ENCODE assay signal across 1 fruit fly cellular context in the genomic region with DNA sequence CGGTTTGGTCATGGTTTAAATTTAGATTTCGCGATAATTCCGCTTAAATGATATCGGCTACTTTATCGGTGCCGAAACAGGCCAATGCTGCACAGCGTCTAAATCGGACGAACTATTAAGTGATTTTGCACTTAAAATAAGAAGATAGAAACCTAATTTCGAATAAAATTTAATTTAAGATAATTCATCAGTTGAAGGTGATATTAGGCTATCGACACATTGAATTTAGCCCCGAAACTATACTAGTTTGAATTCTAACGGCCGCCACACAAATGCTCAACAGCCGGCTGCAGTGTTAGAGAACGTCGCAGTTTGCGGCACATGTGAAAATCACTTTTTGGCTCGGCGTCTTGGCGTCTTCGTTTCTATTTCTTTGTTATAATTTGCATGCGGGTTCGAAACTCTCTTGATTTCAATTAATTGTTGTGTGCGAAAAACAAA.
TF ChIP-seq lines count a peak whose summit lies in the region.

Gene sle, plus strand, starts transcription at position 293 of the 441 bp plus-strand sequence.

TF ChIP-seq in whole organism, embryonic, 481 proteins besides CTCF, POLR2A, EP300 and RAD21 (continued from another document and continues in another):
- TF ChIP-seq pnt (GFP tag; optimal IDR thresholded peaks at IDR 0.05; lab: Kevin White, UChicago), result no peak
- peak; percentile 41 for TF ChIP-seq CG4617 (GFP tag; optimal IDR thresholded peaks at IDR 0.05; lab: Kevin White, UChicago; ENCODE audit: borderline replicate concordance)
- TF ChIP-seq sc (optimal IDR thresholded peaks at IDR 0.05; lab: Kevin White, UChicago), result no peak
- no peak for TF ChIP-seq sc (GFP tag; optimal IDR thresholded peaks at IDR 0.05; lab: Kevin White, UChicago)
- peak; percentile 65 for TF ChIP-seq CG3847 (GFP tag; IDR thresholded peaks at IDR 0.05; lab: Robert Waterston, UW)
- no peak for TF ChIP-seq Abd-B (GFP tag; optimal IDR thresholded peaks at IDR 0.05; lab: Kevin White, UChicago)
- TF ChIP-seq Optix (GFP tag; IDR thresholded peaks at IDR 0.05; lab: Robert Waterston, UW), result no peak
- no peak for TF ChIP-seq danr (GFP tag; IDR thresholded peaks at IDR 0.05; lab: Robert Waterston, UW)
- TF ChIP-seq ems (GFP tag; optimal IDR thresholded peaks at IDR 0.05; lab: Kevin White, UChicago), result peak; percentile 72
- no peak for TF ChIP-seq CG7357 (GFP tag; IDR thresholded peaks at IDR 0.05; lab: Robert Waterston, UW)
- no peak for TF ChIP-seq CG15479 (GFP tag; optimal IDR thresholded peaks at IDR 0.05; lab: Kevin White, UChicago)
- no peak for TF ChIP-seq CG11696 (GFP tag; IDR thresholded peaks at IDR 0.05; lab: Robert Waterston, UW)
- no peak for TF ChIP-seq CG18262 (tag; optimal IDR thresholded peaks at IDR 0.05; lab: Kevin White, UChicago)
- no peak for TF ChIP-seq bigmax (GFP tag; optimal IDR thresholded peaks at IDR 0.05; lab: Kevin White, UChicago)
- peak; percentile 77 for TF ChIP-seq CG14710 (tag; optimal IDR thresholded peaks at IDR 0.05; lab: Kevin White, UChicago)
- TF ChIP-seq CG4424 (GFP tag; optimal IDR thresholded peaks at IDR 0.05; lab: Kevin White, UChicago), result peak; percentile 59
- TF ChIP-seq sd (tag; optimal IDR thresholded peaks at IDR 0.05; lab: Kevin White, UChicago), result no peak
- TF ChIP-seq Med (GFP tag; lab: Kevin White, UChicago), result peak; percentile 96
- peak; percentile 53 for TF ChIP-seq grau (tag; optimal IDR thresholded peaks at IDR 0.05; lab: Kevin White, UChicago)
- TF ChIP-seq Rfx (GFP tag; IDR thresholded peaks at IDR 0.05; lab: Robert Waterston, UW), result peak; percentile 84; the same call in 1 of the 2 replicates
- peak; percentile 46 for TF ChIP-seq scrt (GFP tag; optimal IDR thresholded peaks at IDR 0.05; lab: Kevin White, UChicago)
- TF ChIP-seq Usf (GFP tag; optimal IDR thresholded peaks at IDR 0.05; lab: Kevin White, UChicago), result no peak
- no peak for TF ChIP-seq ham (GFP tag; IDR thresholded peaks at IDR 0.05; lab: Robert Waterston, UW)
- TF ChIP-seq crp (GFP tag; optimal IDR thresholded peaks at IDR 0.05; lab: Kevin White, UChicago), result peak in 1 of 2 experiments; percentile 65
- TF ChIP-seq Hand (GFP tag; optimal IDR thresholded peaks at IDR 0.05; lab: Kevin White, UChicago), result no peak
- TF ChIP-seq CG12155 (GFP tag; optimal IDR thresholded peaks at IDR 0.05; lab: Kevin White, UChicago), result peak; percentile 76
- peak; percentile 14 for TF ChIP-seq Atf-2 (GFP tag; optimal IDR thresholded peaks at IDR 0.05; lab: Kevin White, UChicago)
- TF ChIP-seq Fer3 (tag; optimal IDR thresholded peaks at IDR 0.05; lab: Kevin White, UChicago), result peak; percentile 50
- TF ChIP-seq dpn (GFP tag; optimal IDR thresholded peaks at IDR 0.05; lab: Kevin White, UChicago), result peak; percentile 59 to 73
- TF ChIP-seq E2f1 (GFP tag; IDR thresholded peaks at IDR 0.05; lab: Robert Waterston, UW), result peak; percentile 38; the same call in 1 of the 2 replicates
- TF ChIP-seq zen (tag; optimal IDR thresholded peaks at IDR 0.05; lab: Kevin White, UChicago), result peak; percentile 64
- TF ChIP-seq shn (GFP tag; optimal IDR thresholded peaks at IDR 0.05; lab: Kevin White, UChicago), result peak; percentile 38
- TF ChIP-seq Six4 (GFP tag; optimal IDR thresholded peaks at IDR 0.05; lab: Kevin White, UChicago), result peak; percentile 9
- TF ChIP-seq Lpt (GFP tag; optimal IDR thresholded peaks at IDR 0.05; lab: Kevin White, UChicago), result no peak
- TF ChIP-seq CG14014 (GFP tag; IDR thresholded peaks at IDR 0.05; lab: Robert Waterston, UW), result no peak
- no peak for TF ChIP-seq br (optimal IDR thresholded peaks at IDR 0.05; lab: Kevin White, UChicago)
- peak; percentile 33 for TF ChIP-seq CG33557 (GFP tag; optimal IDR thresholded peaks at IDR 0.05; lab: Kevin White, UChicago)
- TF ChIP-seq zfh1 (GFP tag; IDR thresholded peaks at IDR 0.05; lab: Robert Waterston, UW), result peak; percentile 50; the same call in 1 of the 3 replicates
- TF ChIP-seq Camta (GFP tag; optimal IDR thresholded peaks at IDR 0.05; lab: Kevin White, UChicago), result peak; percentile 51
- no peak for TF ChIP-seq CG8290 (GFP tag; optimal IDR thresholded peaks at IDR 0.05; lab: Kevin White, UChicago)
- TF ChIP-seq CG8290 (tag; optimal IDR thresholded peaks at IDR 0.05; lab: Kevin White, UChicago), result no peak
- TF ChIP-seq jigr1 (GFP tag; IDR thresholded peaks at IDR 0.05; lab: Robert Waterston, UW), result no peak
- no peak for TF ChIP-seq Nf-YA (GFP tag; IDR thresholded peaks at IDR 0.05; lab: Robert Waterston, UW)
- TF ChIP-seq Dip2 (GFP tag; IDR thresholded peaks at IDR 0.05; lab: Robert Waterston, UW), result no peak
- peak; percentile 69 for TF ChIP-seq CG34376 (GFP tag; optimal IDR thresholded peaks at IDR 0.05; lab: Kevin White, UChicago)
- TF ChIP-seq dmrt99B (tag; optimal IDR thresholded peaks at IDR 0.05; lab: Kevin White, UChicago), result no peak
- TF ChIP-seq aop (GFP tag; IDR thresholded peaks at IDR 0.05; lab: Robert Waterston, UW), result no peak
- TF ChIP-seq CG43689 (GFP tag; IDR thresholded peaks at IDR 0.05; lab: Robert Waterston, UW), result no peak
- TF ChIP-seq lmd (GFP tag; IDR thresholded peaks at IDR 0.05; lab: Robert Waterston, UW), result peak; percentile 17; the same call in 1 of the 2 replicates
- TF ChIP-seq z (GFP tag; IDR thresholded peaks at IDR 0.05; lab: Robert Waterston, UW), result no peak
- no peak for TF ChIP-seq crol (GFP tag; IDR thresholded peaks at IDR 0.05; lab: Robert Waterston, UW)
- no peak for TF ChIP-seq PHDP (tag; optimal IDR thresholded peaks at IDR 0.05; lab: Kevin White, UChicago)
- no peak for TF ChIP-seq eve (GFP tag; optimal IDR thresholded peaks at IDR 0.05; lab: Kevin White, UChicago)
- peak; percentile 33 for TF ChIP-seq dmrt11E (tag; optimal IDR thresholded peaks at IDR 0.05; lab: Kevin White, UChicago)
- peak; percentile 93 for TF ChIP-seq Sin3A (optimal IDR thresholded peaks at IDR 0.05; lab: Kevin White, UChicago)
- no peak for TF ChIP-seq ttk (GFP tag; IDR thresholded peaks at IDR 0.05; lab: Robert Waterston, UW)
- no peak for TF ChIP-seq CG31388 (GFP tag; optimal IDR thresholded peaks at IDR 0.05; lab: Kevin White, UChicago)
- TF ChIP-seq CG10274 (GFP tag; optimal IDR thresholded peaks at IDR 0.05; lab: Kevin White, UChicago), result no peak
- TF ChIP-seq CG13775 (GFP tag; optimal IDR thresholded peaks at IDR 0.05; lab: Kevin White, UChicago), result peak; percentile 47
- TF ChIP-seq CG15696 (tag; optimal IDR thresholded peaks at IDR 0.05; lab: Kevin White, UChicago), result no peak
- TF ChIP-seq TFAM (GFP tag; optimal IDR thresholded peaks at IDR 0.05; lab: Kevin White, UChicago), result no peak
- TF ChIP-seq Neu2 (GFP tag; optimal IDR thresholded peaks at IDR 0.05; lab: Kevin White, UChicago; ENCODE audit: borderline replicate concordance), result peak; percentile 92
- no peak for TF ChIP-seq odd (GFP tag; optimal IDR thresholded peaks at IDR 0.05; lab: Kevin White, UChicago)
- no peak for TF ChIP-seq fd102C (GFP tag; optimal IDR thresholded peaks at IDR 0.05; lab: Kevin White, UChicago)
- peak; percentile 29 for TF ChIP-seq CG6683 (GFP tag; optimal IDR thresholded peaks at IDR 0.05; lab: Kevin White, UChicago)
- no peak for TF ChIP-seq CG12391 (tag; optimal IDR thresholded peaks at IDR 0.05; lab: Kevin White, UChicago)
- TF ChIP-seq H15 (GFP tag; IDR thresholded peaks at IDR 0.05; lab: Robert Waterston, UW), result no peak
- peak; percentile 93 for TF ChIP-seq CG3995 (GFP tag; optimal IDR thresholded peaks at IDR 0.05; lab: Kevin White, UChicago)
- no peak for TF ChIP-seq gem (tag; optimal IDR thresholded peaks at IDR 0.05; lab: Kevin White, UChicago)
- TF ChIP-seq ewg (GFP tag; optimal IDR thresholded peaks at IDR 0.05; lab: Kevin White, UChicago), result no peak
- TF ChIP-seq MBD-R2 (GFP tag; IDR thresholded peaks at IDR 0.05; lab: Robert Waterston, UW), result peak; percentile 67
- peak; percentile 94 for TF ChIP-seq Ets65A (GFP tag; lab: Kevin White, UChicago)
- TF ChIP-seq ind (GFP tag; optimal IDR thresholded peaks at IDR 0.05; lab: Kevin White, UChicago), result peak; percentile 64
- TF ChIP-seq CG31441 (GFP tag; IDR thresholded peaks at IDR 0.05; lab: Robert Waterston, UW), result no peak
- no peak for TF ChIP-seq D19A (tag; optimal IDR thresholded peaks at IDR 0.05; lab: Kevin White, UChicago)
- no peak for TF ChIP-seq esg (GFP tag; conservative IDR thresholded peaks at IDR 0.05; lab: Robert Waterston, UW)
- peak; percentile 62 for TF ChIP-seq sug (tag; optimal IDR thresholded peaks at IDR 0.05; lab: Kevin White, UChicago)
- no peak for TF ChIP-seq CG1603 (tag; optimal IDR thresholded peaks at IDR 0.05; lab: Kevin White, UChicago)
- TF ChIP-seq Dip3 (GFP tag; optimal IDR thresholded peaks at IDR 0.05; lab: Kevin White, UChicago), result peak; percentile 70
- no peak for TF ChIP-seq chinmo (GFP tag; IDR thresholded peaks at IDR 0.05; lab: Robert Waterston, UW; ENCODE audit: partially characterized antibody)
- no peak for TF ChIP-seq oc (tag; optimal IDR thresholded peaks at IDR 0.05; lab: Kevin White, UChicago)
- TF ChIP-seq rib (GFP tag; IDR thresholded peaks at IDR 0.05; lab: Robert Waterston, UW), result 0 out of 2 replicates have a peak, but pooled peaks have one; percentile 39
- TF ChIP-seq tin (GFP tag; optimal IDR thresholded peaks at IDR 0.05; lab: Kevin White, UChicago), result peak; percentile 54
- TF ChIP-seq sima (GFP tag; optimal IDR thresholded peaks at IDR 0.05; lab: Kevin White, UChicago), result peak; percentile 5
- no peak for TF ChIP-seq Fer2 (tag; optimal IDR thresholded peaks at IDR 0.05; lab: Kevin White, UChicago)
- peak; percentile 47; the same call in 1 of the 2 replicates for TF ChIP-seq slbo (GFP tag; IDR thresholded peaks at IDR 0.05; lab: Robert Waterston, UW)
- no peak for TF ChIP-seq Nf-YB (GFP tag; optimal IDR thresholded peaks at IDR 0.05; lab: Kevin White, UChicago)
- peak; percentile 26 for TF ChIP-seq Chrac-16 (GFP tag; optimal IDR thresholded peaks at IDR 0.05; lab: Kevin White, UChicago)
- TF ChIP-seq Opbp (GFP tag; IDR thresholded peaks at IDR 0.05; lab: Robert Waterston, UW; ENCODE audit: partially characterized antibody), result peak; percentile 49; the same call in 2 of the 3 replicates
- TF ChIP-seq Tbp (GFP tag; optimal IDR thresholded peaks at IDR 0.05; lab: Kevin White, UChicago), result no peak
- no peak for TF ChIP-seq MTF-1 (GFP tag; optimal IDR thresholded peaks at IDR 0.05; lab: Kevin White, UChicago; ENCODE audit: borderline replicate concordance)
- peak; percentile 95 for TF ChIP-seq CG2116 (GFP tag; optimal IDR thresholded peaks at IDR 0.05; lab: Kevin White, UChicago)
- peak; percentile 86 for TF ChIP-seq Max (GFP tag; optimal IDR thresholded peaks at IDR 0.05; lab: Kevin White, UChicago)
- no peak for TF ChIP-seq Taf1 (GFP tag; IDR thresholded peaks at IDR 0.05; lab: Robert Waterston, UW)
- peak; percentile 51 for TF ChIP-seq CG17829 (tag; optimal IDR thresholded peaks at IDR 0.05; lab: Kevin White, UChicago)
- TF ChIP-seq cg (GFP tag; optimal IDR thresholded peaks at IDR 0.05; lab: Kevin White, UChicago), result no peak
- TF ChIP-seq maf-S (GFP tag; optimal IDR thresholded peaks at IDR 0.05; lab: Kevin White, UChicago), result peak; percentile 50
- TF ChIP-seq CG13894 (tag; optimal IDR thresholded peaks at IDR 0.05; lab: Kevin White, UChicago), result no peak
- TF ChIP-seq tll (GFP tag; optimal IDR thresholded peaks at IDR 0.05; lab: Kevin White, UChicago), result no peak
- peak in 1 of 3 experiments; percentile 29 for TF ChIP-seq Stat92E (GFP tag; optimal IDR thresholded peaks at IDR 0.05; lab: Kevin White, UChicago)
- TF ChIP-seq Mrtf (GFP tag; IDR thresholded peaks at IDR 0.05; lab: Robert Waterston, UW), result no peak
- TF ChIP-seq CG11085 (GFP tag; IDR thresholded peaks at IDR 0.05; lab: Robert Waterston, UW), result no peak
- TF ChIP-seq gro (GFP tag; optimal IDR thresholded peaks at IDR 0.05; lab: Kevin White, UChicago), result peak; percentile 77
- no peak for TF ChIP-seq hb (GFP tag; IDR thresholded peaks at IDR 0.05; lab: Robert Waterston, UW; ENCODE audit: partially characterized antibody)
- no peak for TF ChIP-seq Lim3 (GFP tag; IDR thresholded peaks at IDR 0.05; lab: Robert Waterston, UW)
- TF ChIP-seq salm (tag; optimal IDR thresholded peaks at IDR 0.05; lab: Kevin White, UChicago), result no peak
- no peak for TF ChIP-seq CG32532 (GFP tag; IDR thresholded peaks at IDR 0.05; lab: Robert Waterston, UW)
- peak; percentile 66 for TF ChIP-seq Bteb2 (GFP tag; optimal IDR thresholded peaks at IDR 0.05; lab: Kevin White, UChicago)
- no peak for TF ChIP-seq cad (GFP tag; optimal IDR thresholded peaks at IDR 0.05; lab: Kevin White, UChicago)
- TF ChIP-seq Trl (optimal IDR thresholded peaks at IDR 0.05; lab: Kevin White, UChicago), result no peak
- peak; percentile 61 for TF ChIP-seq Trl (GFP tag; optimal IDR thresholded peaks at IDR 0.05; lab: Kevin White, UChicago)
- TF ChIP-seq knrl (GFP tag; IDR thresholded peaks at IDR 0.05; lab: Robert Waterston, UW; ENCODE audit: partially characterized antibody), result peak; percentile 57; the same call in 2 of the 3 replicates
- peak; percentile 48 to 57 for TF ChIP-seq chif (GFP tag; optimal IDR thresholded peaks at IDR 0.05; lab: Kevin White, UChicago)
- TF ChIP-seq CG17186 (GFP tag; optimal IDR thresholded peaks at IDR 0.05; lab: Kevin White, UChicago), result peak; percentile 89
- peak; percentile 43 for TF ChIP-seq az2 (GFP tag; optimal IDR thresholded peaks at IDR 0.05; lab: Kevin White, UChicago)
- peak; percentile 66 for TF ChIP-seq Fer1 (GFP tag; optimal IDR thresholded peaks at IDR 0.05; lab: Kevin White, UChicago)
- no peak for TF ChIP-seq CG7839 (tag; optimal IDR thresholded peaks at IDR 0.05; lab: Kevin White, UChicago)
- peak; percentile 34 for TF ChIP-seq CG9727 (GFP tag; optimal IDR thresholded peaks at IDR 0.05; lab: Kevin White, UChicago)
- TF ChIP-seq Dad (GFP tag; optimal IDR thresholded peaks at IDR 0.05; lab: Kevin White, UChicago), result peak; percentile 69
- TF ChIP-seq CG10543 (GFP tag; optimal IDR thresholded peaks at IDR 0.05; lab: Kevin White, UChicago), result peak; percentile 48
- peak; percentile 67 for TF ChIP-seq Mad (GFP tag; optimal IDR thresholded peaks at IDR 0.05; lab: Kevin White, UChicago)
- TF ChIP-seq peb (GFP tag; IDR thresholded peaks at IDR 0.05; lab: Robert Waterston, UW), result peak; percentile 46; the same call in 1 of the 2 replicates
- peak in 1 of 2 experiments; percentile 55 for TF ChIP-seq Pdp1 (GFP tag; optimal IDR thresholded peaks at IDR 0.05; lab: Kevin White, UChicago)
- no peak for TF ChIP-seq nerfin-2 (GFP tag; IDR thresholded peaks at IDR 0.05; lab: Robert Waterston, UW; ENCODE audit: partially characterized antibody)
- TF ChIP-seq Hmr (GFP tag; optimal IDR thresholded peaks at IDR 0.05; lab: Kevin White, UChicago), result no peak
- TF ChIP-seq dm (GFP tag; optimal IDR thresholded peaks at IDR 0.05; lab: Kevin White, UChicago), result peak; percentile 79
- peak; percentile 43; the same call in 1 of the 3 replicates for TF ChIP-seq Doc3 (GFP tag; IDR thresholded peaks at IDR 0.05; lab: Robert Waterston, UW; ENCODE audit: partially characterized antibody)
- TF ChIP-seq CG2120 (GFP tag; optimal IDR thresholded peaks at IDR 0.05; lab: Kevin White, UChicago), result peak; percentile 80
